Fruit fly (Drosophila melanogaster): ENCODE data around the gene CG10588.

CG10588 gene

DNA sequence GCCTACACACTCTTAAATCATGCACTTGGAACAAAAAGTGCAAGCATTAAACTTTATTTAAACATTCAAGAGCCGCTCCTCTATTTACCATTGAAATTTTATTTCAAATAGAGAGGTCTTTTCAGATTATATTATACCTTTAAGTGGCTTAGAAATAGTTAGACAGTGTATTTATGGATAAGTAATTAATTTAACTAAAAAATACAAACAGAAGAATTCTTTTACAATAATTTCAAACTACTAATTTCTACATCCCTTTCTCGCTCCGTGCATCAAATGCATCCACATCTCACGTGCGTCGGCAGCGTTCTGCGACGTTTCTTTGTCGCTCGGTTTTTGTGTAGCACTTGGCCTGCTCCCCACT lies 6.6 kb upstream of the CG10588 start (continued):
- TF ChIP-seq Bteb2 (GFP tag; optimal IDR thresholded peaks at IDR 0.05) (peak; percentile 2), cato (GFP tag; optimal IDR thresholded peaks at IDR 0.05; ENCODE audit: borderline replicate concordance) (peak; percentile 6), CG8089 (GFP tag; optimal IDR thresholded peaks at IDR 0.05) (peak; percentile 18), eyg (GFP tag; optimal IDR thresholded peaks at IDR 0.05) (no peak), CG16815 (GFP tag; optimal IDR thresholded peaks at IDR 0.05) (no peak), CG7987 (GFP tag; optimal IDR thresholded peaks at IDR 0.05) (peak; percentile 19), Chrac-16 (GFP tag; optimal IDR thresholded peaks at IDR 0.05) (peak; percentile 45), Meics (GFP tag; optimal IDR thresholded peaks at IDR 0.05) (no peak), CG34376 (GFP tag; optimal IDR thresholded peaks at IDR 0.05) (no peak), nau (GFP tag; optimal IDR thresholded peaks at IDR 0.05) (peak; percentile 13), vvl (GFP tag; IDR thresholded peaks at IDR 0.05) (peak; percentile 64; the same call in 1 of the 2 replicates), Med (GFP tag) (no peak), Eip74EF (GFP tag; optimal IDR thresholded peaks at IDR 0.05) (peak in 1 of 2 experiments; percentile 50), Mes4 (GFP tag; optimal IDR thresholded peaks at IDR 0.05) (no peak), CG11723 (GFP tag; optimal IDR thresholded peaks at IDR 0.05) (peak; percentile 36), CG14860 (GFP tag; IDR thresholded peaks at IDR 0.05; ENCODE audit: partially characterized antibody) (no peak), CG6791 (GFP tag; IDR thresholded peaks at IDR 0.05; ENCODE audit: partially characterized antibody) (no peak), CG3995 (GFP tag; optimal IDR thresholded peaks at IDR 0.05) (no peak), z (GFP tag; IDR thresholded peaks at IDR 0.05) (no peak), Hmr (GFP tag; optimal IDR thresholded peaks at IDR 0.05) (peak; percentile 4), Hey (tag; optimal IDR thresholded peaks at IDR 0.05) (no peak), Atf-2 (GFP tag; optimal IDR thresholded peaks at IDR 0.05) (peak; percentile 34), CG1832 (GFP tag; optimal IDR thresholded peaks at IDR 0.05) (no peak), btn (GFP tag; optimal IDR thresholded peaks at IDR 0.05) (no peak), prd (optimal IDR thresholded peaks at IDR 0.05) (no peak), prd (GFP tag; IDR thresholded peaks at IDR 0.05) (peak; percentile 58; the same call in 1 of the 3 replicates), sim (GFP tag; IDR thresholded peaks at IDR 0.05) (0 out of 2 replicates have a peak, but pooled peaks have one; percentile 15), CG11247 (GFP tag; IDR thresholded peaks at IDR 0.05) (no peak), CG42726 (GFP tag; IDR thresholded peaks at IDR 0.05; ENCODE audit: partially characterized antibody) (no peak), CG7372 (GFP tag; IDR thresholded peaks at IDR 0.05) (peak; percentile 6; the same call in 1 of the 2 replicates), eve (GFP tag; optimal IDR thresholded peaks at IDR 0.05) (peak in 1 of 2 experiments; percentile 91), zen (tag; optimal IDR thresholded peaks at IDR 0.05) (peak; percentile 21), Vsx1 (GFP tag; optimal IDR thresholded peaks at IDR 0.05) (no peak), HLH54F (GFP tag; optimal IDR thresholded peaks at IDR 0.05) (no peak), Kr (GFP tag; optimal IDR thresholded peaks at IDR 0.05) (no peak), Ets97D (GFP tag; optimal IDR thresholded peaks at IDR 0.05) (no peak), az2 (GFP tag; optimal IDR thresholded peaks at IDR 0.05) (peak; percentile 77), nerfin-1 (tag; optimal IDR thresholded peaks at IDR 0.05) (peak; percentile 73), jumu (GFP tag; optimal IDR thresholded peaks at IDR 0.05) (no peak), h (optimal IDR thresholded peaks at IDR 0.05) (no peak), CG13624 (GFP tag; optimal IDR thresholded peaks at IDR 0.05) (no peak), fd102C (GFP tag; optimal IDR thresholded peaks at IDR 0.05) (no peak), CG15514 (GFP tag; optimal IDR thresholded peaks at IDR 0.05) (no peak), ind (GFP tag; optimal IDR thresholded peaks at IDR 0.05) (peak; percentile 58), TFAM (GFP tag; optimal IDR thresholded peaks at IDR 0.05) (no peak), Camta (GFP tag; optimal IDR thresholded peaks at IDR 0.05) (no peak), CG12942 (GFP tag; optimal IDR thresholded peaks at IDR 0.05) (peak; percentile 0), CG12769 (tag; optimal IDR thresholded peaks at IDR 0.05) (no peak), CG17186 (GFP tag; optimal IDR thresholded peaks at IDR 0.05) (no peak), CG14014 (GFP tag; IDR thresholded peaks at IDR 0.05) (no peak), pb (GFP tag; optimal IDR thresholded peaks at IDR 0.05) (peak; percentile 3), CG15073 (GFP tag; optimal IDR thresholded peaks at IDR 0.05) (no peak)

All from whole organism, embryonic.